Worm (Caenorhabditis elegans): ENCODE results near the gene ceh-88.

Gene ceh-88

ce11 chrIV:17342667-17343066, 13.7 kb downstream of the ceh-88 start, which contains the start of gene C49C3.21:
C49C3.21 (plus strand) TSS chrIV:17342967.
- no peak for TF ChIP-seq W03F9.2 (tag; optimal IDR thresholded peaks at IDR 0.05)
- TF ChIP-seq dao-5 (tag; optimal IDR thresholded peaks at IDR 0.05), result no peak
- TF ChIP-seq him-1 (tag; optimal IDR thresholded peaks at IDR 0.05), result no peak

ce11 chrIV:17343482-17343881, 14.5 kb downstream of the ceh-88 start, which contains the start of gene C49C3.11:
C49C3.11 (plus strand) TSS chrIV:17343782.
- no peak for TF ChIP-seq W03F9.2 (tag; optimal IDR thresholded peaks at IDR 0.05)

- TF ChIP-seq W03F9.2 (tag; optimal IDR thresholded peaks at IDR 0.05), result no peak
Observed at ce11 chrIV:17346599-17347218, 17.7 kb downstream of the ceh-88 start, which contains the start of the genes clec-197 and clec-198. clec-197 (minus strand) TSS chrIV:17346699. clec-198 (plus strand) TSS chrIV:17347168.

- TF ChIP-seq dao-5 (tag; optimal IDR thresholded peaks at IDR 0.05) (no peak), him-1 (tag; optimal IDR thresholded peaks at IDR 0.05) (no peak), W03F9.2 (tag; optimal IDR thresholded peaks at IDR 0.05) (no peak)
Observed at ce11 chrIV:17351586-17351985, 22.6 kb downstream of the ceh-88 start, which contains the start of gene clec-199. clec-199 (plus strand) TSS chrIV:17351886.

ce11 chrIV:17361143-17361542, 32.2 kb downstream of the ceh-88 start, which contains the start of gene clec-202:
clec-202 (plus strand) TSS chrIV:17361443.
- TF ChIP-seq him-1 (tag; optimal IDR thresholded peaks at IDR 0.05) (no peak), dao-5 (tag; optimal IDR thresholded peaks at IDR 0.05) (no peak), W03F9.2 (tag; optimal IDR thresholded peaks at IDR 0.05) (no peak)

- no peak for TF ChIP-seq dao-5 (tag; optimal IDR thresholded peaks at IDR 0.05)
- no peak for TF ChIP-seq him-1 (tag; optimal IDR thresholded peaks at IDR 0.05)
- TF ChIP-seq W03F9.2 (tag; optimal IDR thresholded peaks at IDR 0.05), result no peak
Observed at ce11 chrIV:17367294-17367693, 38.3 kb downstream of the ceh-88 start, which contains the start of gene zipt-17. zipt-17 (minus strand) TSS chrIV:17367394.

- TF ChIP-seq W03F9.2 (tag; optimal IDR thresholded peaks at IDR 0.05) (no peak), dao-5 (tag; optimal IDR thresholded peaks at IDR 0.05) (no peak), him-1 (tag; optimal IDR thresholded peaks at IDR 0.05) (no peak)
Observed at ce11 chrIV:17368292-17368691, 39.3 kb downstream of the ceh-88 start, which contains the start of gene trh-1. trh-1 (plus strand) TSS chrIV:17368592.

ce11 chrIV:17371469-17371868, 42.5 kb downstream of the ceh-88 start, which contains the start of gene C30H6.5:
C30H6.5 (plus strand) TSS chrIV:17371769.
- TF ChIP-seq him-1 (tag; optimal IDR thresholded peaks at IDR 0.05), result no peak
- TF ChIP-seq W03F9.2 (tag; optimal IDR thresholded peaks at IDR 0.05), result no peak
- TF ChIP-seq dao-5 (tag; optimal IDR thresholded peaks at IDR 0.05), result no peak

- no peak for TF ChIP-seq him-1 (tag; optimal IDR thresholded peaks at IDR 0.05)
- no peak for TF ChIP-seq dao-5 (tag; optimal IDR thresholded peaks at IDR 0.05)
- TF ChIP-seq W03F9.2 (tag; optimal IDR thresholded peaks at IDR 0.05), result no peak
Observed at ce11 chrIV:17376127-17376526, 47.1 kb downstream of the ceh-88 start, which contains the start of gene haf-1. haf-1 (plus strand) TSS chrIV:17376427.

ce11 chrIV:17380061-17380680, 51.2 kb downstream of the ceh-88 start, which contains the start of the genes C30H6.9 and dlat-2:
C30H6.9 (minus strand) TSS chrIV:17380170.
dlat-2 (plus strand) TSS chrIV:17380626.
- no peak for TF ChIP-seq dao-5 (tag; optimal IDR thresholded peaks at IDR 0.05)
- TF ChIP-seq W03F9.2 (tag; optimal IDR thresholded peaks at IDR 0.05), result peak; percentile 76

- TF ChIP-seq dao-5 (tag; optimal IDR thresholded peaks at IDR 0.05) (no peak), him-1 (tag; optimal IDR thresholded peaks at IDR 0.05) (no peak), W03F9.2 (tag; optimal IDR thresholded peaks at IDR 0.05) (no peak)
Observed at ce11 chrIV:17382029-17382428, 53.0 kb downstream of the ceh-88 start, which contains the start of gene C30H6.8. C30H6.8 (plus strand) TSS chrIV:17382329.

Data from whole organism, L4/young adult.